Worm (Caenorhabditis elegans) whole organism, late embryonic: ENCODE measurements around the gene srbc-68.

Experiments used
- C38D4.7 ChIP-seq: fragments of 200-800 bp; sonication (Bioruptor generic); optimal IDR thresholded peaks from 2 replicates; lab custom pipeline; 2018; ENCODE audit warnings: mild to moderate bottlenecking, missing genetic modification characterization, moderate library complexity, missing compliant biosample characterization
- ahr-1 ChIP-seq: sonication (generic microtip); optimal IDR thresholded peaks from 2 replicates; lab custom pipeline; 2016; ENCODE audit warnings: missing genetic modification characterization, missing compliant biosample characterization
- madf-2 ChIP-seq: sonication (generic microtip); optimal IDR thresholded peaks from 2 replicates; lab custom pipeline; 2017; ENCODE audit warnings: missing genetic modification characterization, missing compliant biosample characterization
- pqm-1 ChIP-seq: sonication (generic microtip); optimal IDR thresholded peaks from 2 replicates; lab custom pipeline; 2016; ENCODE audit warnings: missing genetic modification characterization, missing compliant biosample characterization

DNA sequence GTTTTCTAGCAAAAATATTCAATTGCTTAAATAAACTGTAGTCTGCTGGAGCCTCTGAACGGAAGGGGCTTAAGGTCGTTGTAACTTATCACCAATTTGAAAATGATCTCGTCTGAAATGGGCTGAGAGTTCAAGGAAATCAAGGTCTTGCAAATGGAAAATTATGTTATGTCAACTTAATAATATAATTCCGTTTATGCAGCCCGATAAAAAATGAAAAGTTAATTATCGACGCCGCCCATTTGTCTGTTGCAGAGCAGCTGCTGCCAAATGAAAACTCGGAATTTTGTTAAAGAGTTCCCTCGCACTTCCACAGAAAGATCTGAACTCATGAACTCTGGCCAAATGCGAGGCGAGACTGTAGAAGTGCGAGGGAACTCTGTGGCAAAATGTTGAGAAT, 5.3 kb downstream of the srbc-68 start, which contains the start of gene srbc-67:
- TF ChIP-seq ahr-1, result no peak
- no peak for TF ChIP-seq pqm-1 (tag; lab: Kevin White, UChicago)
- TF ChIP-seq madf-2, result no peak
- TF ChIP-seq C38D4.7, result no peak
